Worm (Caenorhabditis elegans) whole organism, L1 larva: ENCODE data around the gene tre-5.

Experiments
- ceh-82 ChIP-seq, 3 experiments: fragments of 150-350 bp in 1 of 3; sonication (generic microtip) in 2 of 3; optimal IDR thresholded peaks; 2 replicates each; lab custom pipeline; 2014 to 2017; ENCODE audit warnings: missing biosample characterization in 3 of 3, missing genetic modification characterization in 3 of 3
- dpl-1 ChIP-seq, 3 experiments: fragments of 150-350 bp in 2 of 3; sonication (generic microtip) in 1 of 3; optimal IDR thresholded peaks; 2 replicates each; lab custom pipeline; 2014 to 2017; ENCODE audit warnings: missing biosample characterization in 3 of 3, missing genetic modification characterization in 3 of 3, missing genetic modification reagents in 3 of 3
- dsc-1 ChIP-seq: sonication (generic microtip); optimal IDR thresholded peaks from 2 replicates; lab custom pipeline; 2016; ENCODE audit warnings: mild to moderate bottlenecking, missing genetic modification characterization, missing compliant biosample characterization
- lin-13 ChIP-seq: fragments of 150-350 bp; optimal IDR thresholded peaks from 2 replicates; lab custom pipeline; 2014; ENCODE audit warnings: missing biosample characterization, missing genetic modification reagents, missing genetic modification characterization
- lin-39 ChIP-seq: fragments of 150-350 bp; optimal IDR thresholded peaks from 2 replicates; lab custom pipeline; 2014; ENCODE audit warnings: missing biosample characterization, missing genetic modification reagents, missing genetic modification characterization
- nhr-11 ChIP-seq: fragments of 150-350 bp; optimal IDR thresholded peaks from 2 replicates; lab custom pipeline; 2014; ENCODE audit warnings: missing biosample characterization, missing genetic modification characterization
- nhr-12 ChIP-seq: sonication (generic microtip); optimal IDR thresholded peaks from 2 replicates; lab custom pipeline; 2017; ENCODE audit warnings: missing biosample characterization, missing genetic modification characterization
- nhr-77 ChIP-seq: fragments of 150-350 bp; optimal IDR thresholded peaks from 2 replicates; lab custom pipeline; 2014; ENCODE audit warnings: missing biosample characterization, missing genetic modification characterization
- snpc-4 ChIP-seq: fragments of 150-350 bp; optimal IDR thresholded peaks from 2 replicates; lab custom pipeline; 2014; ENCODE audit warnings: missing biosample characterization, missing genetic modification characterization
- snu-23 ChIP-seq: sonication (generic microtip); optimal IDR thresholded peaks from 2 replicates; lab custom pipeline; 2016; ENCODE audit warnings: missing genetic modification characterization, missing compliant biosample characterization
- sox-4 ChIP-seq: sonication (generic microtip); optimal IDR thresholded peaks from 2 replicates; lab custom pipeline; 2016; ENCODE audit warnings: missing genetic modification characterization, missing compliant biosample characterization
- sptf-1 ChIP-seq: fragments of 150-350 bp; optimal IDR thresholded peaks from 2 replicates; lab custom pipeline; 2014; ENCODE audit warnings: missing biosample characterization, missing genetic modification characterization
- unc-30 ChIP-seq: sonication (generic microtip); optimal IDR thresholded peaks from 2 replicates; lab custom pipeline; 2017; ENCODE audit warnings: missing biosample characterization, missing genetic modification characterization
- zag-1 ChIP-seq: fragments of 150-350 bp; optimal IDR thresholded peaks from 2 replicates; lab custom pipeline; 2014; ENCODE audit warnings: missing biosample characterization, missing genetic modification characterization

DNA sequence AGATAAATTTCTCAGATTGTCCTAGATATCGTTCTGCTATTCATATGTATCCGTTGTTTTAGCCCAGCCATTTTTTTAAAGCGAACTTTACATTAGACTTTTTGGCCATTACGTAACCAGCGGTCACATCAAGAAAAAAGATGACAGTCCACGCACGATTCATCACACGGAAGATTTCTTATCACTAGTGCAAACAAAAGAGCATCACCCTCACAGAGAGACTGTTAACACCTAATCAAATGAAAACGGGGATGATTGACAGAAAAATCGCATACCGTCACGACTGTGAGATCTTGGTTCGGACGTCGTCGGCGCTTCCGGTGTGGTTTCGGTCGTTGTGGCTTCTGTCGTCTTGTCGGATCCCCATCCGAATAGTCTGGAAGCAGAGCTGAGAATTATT is 21.6 kb upstream of the tre-5 start:
- no peak for TF ChIP-seq lin-13 (GFP tag; lab: Kevin White, UChicago)
- TF ChIP-seq nhr-11: no peak
- no peak for TF ChIP-seq dpl-1 (GFP tag; optimal IDR thresholded peaks at IDR 0.05; lab: Kevin White, UChicago)
- no peak for TF ChIP-seq nhr-12 (tag; lab: Kevin White, UChicago)
- TF ChIP-seq sox-4 (tag; lab: Kevin White, UChicago): no peak
- no peak for TF ChIP-seq nhr-77
- no peak for TF ChIP-seq sptf-1
- TF ChIP-seq dsc-1: no peak
- no peak for TF ChIP-seq lin-39 (tag; lab: Kevin White, UChicago)
- TF ChIP-seq unc-30: no peak
- no peak for TF ChIP-seq ceh-82 (tag; optimal IDR thresholded peaks at IDR 0.05; lab: Kevin White, UChicago)
- no peak for TF ChIP-seq snpc-4 (tag; lab: Kevin White, UChicago)
- TF ChIP-seq zag-1 (tag; lab: Kevin White, UChicago): no peak
- no peak for TF ChIP-seq snu-23
